Fruit fly (Drosophila melanogaster) whole organism: Measurements from ENCODE around the gene Ns4.

Experiments
- CG8478 ChIP-seq: fragments of >200 bp; optimal IDR thresholded peaks from 2 replicates; lab custom pipeline; 2018; ENCODE audit warnings: inconsistent platforms
- pan ChIP-seq: fragments of >200 bp; optimal IDR thresholded peaks from 2 replicates; lab custom pipeline; 2017
- psq ChIP-seq: fragments of >200 bp; optimal IDR thresholded peaks from 2 replicates; lab custom pipeline; 2017
- usp ChIP-seq: fragments of >200 bp; optimal IDR thresholded peaks from 2 replicates; lab custom pipeline; 2017; ENCODE audit warnings: missing biosample characterization, missing genetic modification characterization, mixed read lengths

DNA sequence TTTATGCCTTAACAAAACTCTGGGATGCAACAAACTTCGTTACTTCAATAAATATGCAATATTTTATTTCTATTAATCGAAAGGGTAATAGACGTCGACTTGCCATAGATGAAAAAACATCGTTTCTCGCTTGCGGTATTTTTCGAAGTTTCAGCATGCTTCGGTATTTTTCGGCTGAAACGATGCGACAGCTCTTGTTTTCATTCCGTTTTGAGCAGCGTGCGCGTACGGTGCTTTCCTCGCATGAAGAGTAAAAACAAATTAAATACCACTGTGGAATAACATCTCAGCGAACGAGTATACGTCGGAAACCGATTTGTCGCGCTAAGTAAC lies 45.2 kb downstream of the Ns4 start, which contains the start of gene CG9328:
- no peak for TF ChIP-seq pan (lab: Kevin White, UChicago)
- TF ChIP-seq psq (lab: Kevin White, UChicago), result no peak
- TF ChIP-seq CG8478, result no peak
- no peak for TF ChIP-seq usp
